Fruit fly (Drosophila melanogaster) S2 (cell line): Measurements from ENCODE around the gene CG14689.
A peak's percentile ranks its signal among the peaks of the same experiment; 100 is the strongest.

Source experiments
- CG8478 ChIP-seq: fragments of >200 bp; optimal IDR thresholded peaks from 2 replicates; lab custom pipeline; 2018
- CTCF ChIP-seq, 2 experiments: fragments of >200 bp; optimal IDR thresholded peaks; 2 replicates each; lab custom pipeline; 2018

Gene CG14689

DNA sequence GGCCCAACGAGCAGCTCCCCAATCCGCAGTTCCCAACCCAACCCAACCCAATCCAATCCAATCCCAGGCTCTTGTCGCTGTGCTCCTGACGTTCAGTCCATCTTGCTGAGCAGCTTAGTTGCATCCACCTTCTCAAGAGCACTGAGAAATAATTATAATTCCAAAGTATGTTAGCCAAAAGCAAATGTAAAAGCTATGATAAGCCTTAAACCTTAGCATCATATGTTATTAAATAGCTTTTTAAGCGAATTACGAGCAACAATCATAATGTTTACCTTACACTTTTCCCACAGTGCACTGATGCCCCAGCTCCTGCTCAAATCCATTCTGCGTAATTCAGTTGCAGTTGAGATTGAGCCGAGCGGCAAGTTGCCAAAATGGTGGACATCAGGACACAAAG, 41.1 kb downstream of the CG14689 start:
- TF ChIP-seq CG8478 (lab: Kevin White, UChicago) (no peak), CTCF (optimal IDR thresholded peaks at IDR 0.05; lab: Kevin White, UChicago) (no peak)

DNA sequence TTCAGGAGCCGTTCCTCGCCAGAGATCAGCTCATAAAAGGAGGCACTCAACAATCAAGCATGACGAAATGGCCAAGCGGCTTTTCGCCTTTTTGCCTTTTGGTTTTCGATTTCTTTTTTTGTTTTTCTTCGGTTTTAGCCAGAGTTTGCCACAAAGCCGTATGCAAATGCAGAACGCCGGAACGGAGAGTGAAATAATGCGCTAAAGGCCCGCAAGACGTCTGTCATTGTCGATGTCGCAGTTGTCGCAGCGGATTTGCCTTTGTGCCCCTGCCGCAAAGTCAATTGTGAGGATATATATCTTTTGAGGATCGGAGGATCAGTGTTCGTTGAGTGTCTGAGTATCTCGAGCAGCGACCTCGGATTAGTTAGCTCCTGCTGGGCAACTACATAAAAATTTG, 43.1 kb downstream of the CG14689 start:
- TF ChIP-seq CTCF (optimal IDR thresholded peaks at IDR 0.05; lab: Kevin White, UChicago) (no peak), CG8478 (lab: Kevin White, UChicago) (no peak)

DNA sequence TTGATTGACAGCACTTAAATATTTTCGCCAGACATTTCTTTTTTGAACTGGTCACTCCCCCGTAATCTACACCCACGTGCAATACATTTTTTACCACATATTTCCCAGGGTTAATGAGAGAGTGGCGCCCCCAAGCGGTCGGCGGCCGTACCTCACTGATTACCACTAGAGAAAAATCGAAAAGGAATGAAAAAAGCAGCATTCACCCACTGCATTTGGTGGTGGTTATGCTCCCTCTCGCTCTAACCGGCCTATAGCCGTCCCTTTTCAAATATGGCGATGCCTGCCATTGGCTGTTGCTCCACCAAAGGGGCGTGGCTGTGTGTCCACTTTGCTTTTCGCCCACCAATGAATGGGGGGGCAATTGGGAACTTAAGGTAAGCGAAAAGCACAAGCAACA, 46.1 kb downstream of the CG14689 start:
- TF ChIP-seq CTCF (optimal IDR thresholded peaks at IDR 0.05; lab: Kevin White, UChicago): peak; percentile 92 to 97
- no peak for TF ChIP-seq CG8478 (lab: Kevin White, UChicago)

DNA sequence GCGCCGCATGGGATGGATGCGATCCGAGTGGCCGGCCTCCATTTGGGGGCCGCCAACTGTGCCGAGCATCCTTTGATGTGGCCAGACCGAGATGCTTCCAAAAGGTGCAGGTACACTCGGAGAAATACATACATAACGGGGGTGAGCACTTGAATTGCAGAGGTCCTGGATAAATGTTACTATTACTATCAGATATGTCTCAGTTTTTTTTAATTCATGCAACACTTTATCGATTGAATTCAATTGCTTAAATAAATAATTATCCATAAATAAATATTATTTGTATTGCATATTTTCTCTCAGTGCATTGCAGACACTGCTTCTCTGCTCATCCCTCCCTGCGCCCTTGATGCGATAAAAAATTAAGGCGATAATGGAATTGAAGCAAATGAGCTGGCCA, 50.0 kb downstream of the CG14689 start:
- no peak for TF ChIP-seq CG8478 (lab: Kevin White, UChicago)
- no peak for TF ChIP-seq CTCF (optimal IDR thresholded peaks at IDR 0.05; lab: Kevin White, UChicago)
